Fruit fly (Drosophila melanogaster) whole organism, embryonic: ENCODE results near the gene Ice2.

Source experiments
- Asciz ChIP-seq: fragments of 200-800 bp; sonication (Bioruptor generic); optimal IDR thresholded peaks from 2 replicates; lab custom pipeline; 2017; ENCODE audit warnings: missing biosample characterization, mild to moderate bottlenecking, missing genetic modification characterization, missing genetic modification reagents
- CG10565 ChIP-seq: fragments of 200-800 bp; sonication (Bioruptor generic); optimal IDR thresholded peaks from 3 replicates; lab custom pipeline; 2016; ENCODE audit warnings: missing biosample characterization, mild to moderate bottlenecking, missing genetic modification characterization
- CG10959 ChIP-seq: fragments of 200-800 bp; sonication (Bioruptor generic); IDR thresholded peaks from 2 replicates; pipeline ENCODE4 v1.3.6; 2022; ENCODE audit warnings: missing biosample characterization, missing genetic modification characterization
- CG11085 ChIP-seq: fragments of 200-800 bp; sonication (Bioruptor generic); IDR thresholded peaks from 2 replicates; pipeline ENCODE4 v1.3.6; 2022; ENCODE audit warnings: missing biosample characterization, missing genetic modification characterization
- CG11093 ChIP-seq: fragments of 200-800 bp; sonication (Bioruptor generic); IDR thresholded peaks from 3 replicates; pipeline ENCODE4 v1.3.6; 2022; ENCODE audit warnings: missing biosample characterization, missing genetic modification characterization
- CG11398 ChIP-seq: fragments of 200-800 bp; sonication (Bioruptor generic); optimal IDR thresholded peaks from 2 replicates; lab custom pipeline; 2016; ENCODE audit warnings: missing biosample characterization, missing genetic modification characterization
- CG12659 ChIP-seq: fragments of 200-800 bp; sonication (Bioruptor generic); optimal IDR thresholded peaks from 3 replicates; lab custom pipeline; 2017; ENCODE audit warnings: mild to moderate bottlenecking, missing biosample characterization, missing genetic modification reagents, missing genetic modification characterization
- CG14050 ChIP-seq: fragments of 200-800 bp; sonication (Bioruptor generic); IDR thresholded peaks from 3 replicates; pipeline ENCODE4 v1.3.6; 2022; ENCODE audit warnings: missing biosample characterization, missing genetic modification characterization
- CG1529 ChIP-seq: fragments of 200-800 bp; sonication (Bioruptor generic); optimal IDR thresholded peaks from 3 replicates; lab custom pipeline; 2018; ENCODE audit warnings: missing biosample characterization, missing genetic modification characterization
- CG17802 ChIP-seq: fragments of 200-800 bp; sonication (Bioruptor generic); optimal IDR thresholded peaks from 2 replicates; lab custom pipeline; 2018; ENCODE audit warnings: missing biosample characterization, mild to moderate bottlenecking, missing genetic modification characterization, moderate library complexity
- CG2202 ChIP-seq: fragments of 200-800 bp; sonication (Bioruptor generic); optimal IDR thresholded peaks from 2 replicates; lab custom pipeline; 2018; ENCODE audit warnings: missing biosample characterization, mild to moderate bottlenecking, missing genetic modification characterization
- CG32772 ChIP-seq: fragments of 200-800 bp; sonication (Bioruptor generic); IDR thresholded peaks from 2 replicates; pipeline ENCODE4 v1.3.6; 2022; ENCODE audit warnings: missing biosample characterization, missing genetic modification characterization
- CG33213 ChIP-seq: fragments of 200-800 bp; sonication (Bioruptor generic); optimal IDR thresholded peaks from 3 replicates; lab custom pipeline; 2016; ENCODE audit warnings: missing biosample characterization, missing genetic modification characterization
- CG33557 ChIP-seq: fragments of 200-800 bp; sonication (Bioruptor generic); optimal IDR thresholded peaks from 2 replicates; lab custom pipeline; 2019; ENCODE audit warnings: missing biosample characterization, mild to moderate bottlenecking, missing genetic modification characterization, moderate library complexity
- CG34422 ChIP-seq: fragments of 200-800 bp; sonication (Bioruptor generic); IDR thresholded peaks from 3 replicates; pipeline ENCODE4 v1.3.6; 2022; ENCODE audit warnings: missing biosample characterization, missing genetic modification characterization
- CG3726 ChIP-seq: fragments of 200-800 bp; sonication (Bioruptor generic); IDR thresholded peaks from 3 replicates; pipeline ENCODE4, ENCODE4 v1.3.6; 2022; ENCODE audit warnings: missing biosample characterization, missing genetic modification characterization
- CG3838 ChIP-seq: fragments of 200-800 bp; sonication (Bioruptor generic); optimal IDR thresholded peaks from 3 replicates; lab custom pipeline; 2016; ENCODE audit warnings: missing biosample characterization, missing genetic modification characterization
- CG6689 ChIP-seq: fragments of 200-800 bp; sonication (Bioruptor generic); IDR thresholded peaks from 2 replicates; pipeline ENCODE4 v1.3.6; 2022; ENCODE audit warnings: missing biosample characterization, missing genetic modification characterization
- CG8388 ChIP-seq: fragments of 200-800 bp; sonication (Bioruptor generic); optimal IDR thresholded peaks from 2 replicates; lab custom pipeline; 2019; ENCODE audit warnings: missing biosample characterization, mild to moderate bottlenecking, missing genetic modification characterization, moderate library complexity
- E2f2 ChIP-seq: fragments of 200-800 bp; sonication (Bioruptor generic); IDR thresholded peaks from 2 replicates; pipeline ENCODE4 v1.3.6; 2022; ENCODE audit warnings: missing biosample characterization, missing genetic modification characterization
- Eip74EF ChIP-seq, 2 experiments: fragments of 200-800 bp in 1 of 2; fragments of >200 bp in 1 of 2; sonication (Bioruptor generic) in 1 of 2; optimal IDR thresholded peaks; 2 replicates each; lab custom pipeline; 2017 to 2019; ENCODE audit warnings: missing biosample characterization in 2 of 2, missing genetic modification characterization in 2 of 2, mild to moderate bottlenecking in 1 of 2, moderate library complexity in 1 of 2
- GATAe ChIP-seq: fragments of 200-800 bp; sonication (Bioruptor generic); conservative IDR thresholded peaks from 2 replicates; pipeline ENCODE4 v1.3.6; 2022; ENCODE audit warnings: missing biosample characterization, missing genetic modification characterization
- Hmr ChIP-seq: fragments of 200-800 bp; sonication (Bioruptor generic); optimal IDR thresholded peaks from 3 replicates; lab custom pipeline; 2017; ENCODE audit warnings: mild to moderate bottlenecking, missing biosample characterization, missing genetic modification reagents, missing genetic modification characterization
- Hsf ChIP-seq: fragments of 200-800 bp; sonication (Bioruptor generic); optimal IDR thresholded peaks from 3 replicates; lab custom pipeline; 2016; ENCODE audit warnings: missing biosample characterization, missing genetic modification characterization
- Jarid2 ChIP-seq: fragments of 200-800 bp; sonication (Bioruptor generic); optimal IDR thresholded peaks from 3 replicates; lab custom pipeline; 2017; ENCODE audit warnings: mild to moderate bottlenecking, missing biosample characterization, missing genetic modification reagents, missing genetic modification characterization
- MTF-1 ChIP-seq: fragments of 200-800 bp; sonication (Bioruptor generic); optimal IDR thresholded peaks from 2 replicates; lab custom pipeline; 2018; ENCODE audit warnings: missing biosample characterization, mild to moderate bottlenecking, missing genetic modification characterization, borderline replicate concordance
- ash1 ChIP-seq: fragments of 200-800 bp; sonication (Bioruptor generic); optimal IDR thresholded peaks from 2 replicates; lab custom pipeline; 2018; ENCODE audit warnings: missing biosample characterization, mild to moderate bottlenecking, missing genetic modification characterization
- bigmax ChIP-seq: fragments of 200-800 bp; sonication (Bioruptor generic); optimal IDR thresholded peaks from 2 replicates; lab custom pipeline; 2018; ENCODE audit warnings: missing biosample characterization, mild to moderate bottlenecking, missing genetic modification characterization
- br ChIP-seq: fragments of >200 bp; optimal IDR thresholded peaks from 2 replicates; lab custom pipeline; 2017
- btn ChIP-seq: fragments of 200-800 bp; sonication (Bioruptor generic); optimal IDR thresholded peaks from 2 replicates; lab custom pipeline; 2016; ENCODE audit warnings: missing biosample characterization, missing genetic modification characterization
- cas ChIP-seq: fragments of 200-800 bp; sonication (Bioruptor generic); IDR thresholded peaks from 2 replicates; pipeline ENCODE4 v1.3.6; 2022; ENCODE audit warnings: missing biosample characterization, missing genetic modification characterization
- chif ChIP-seq, 2 experiments: fragments of 200-800 bp; sonication (Bioruptor generic); optimal IDR thresholded peaks; 3 replicates each; lab custom pipeline; 2016; ENCODE audit warnings: missing biosample characterization in 2 of 2, missing genetic modification characterization in 2 of 2
- corto ChIP-seq: fragments of 200-800 bp; sonication (Bioruptor generic); optimal IDR thresholded peaks from 2 replicates; lab custom pipeline; 2016; ENCODE audit warnings: missing biosample characterization, mild to moderate bottlenecking, missing genetic modification characterization, moderate library complexity
- danr ChIP-seq: fragments of 200-800 bp; sonication (Bioruptor generic); IDR thresholded peaks from 2 replicates; pipeline ENCODE4 v1.3.6; 2022; ENCODE audit warnings: missing biosample characterization, missing genetic modification characterization
- eyg ChIP-seq: fragments of 200-800 bp; sonication (Bioruptor generic); optimal IDR thresholded peaks from 3 replicates; lab custom pipeline; 2016; ENCODE audit warnings: missing biosample characterization, missing genetic modification characterization
- ftz-f1 ChIP-seq: fragments of 200-800 bp; sonication (Bioruptor generic); optimal IDR thresholded peaks from 2 replicates; lab custom pipeline; 2016; ENCODE audit warnings: missing biosample characterization, missing genetic modification characterization
- h ChIP-seq: fragments of >200 bp; optimal IDR thresholded peaks from 2 replicates; lab custom pipeline; 2017
- hbn ChIP-seq: fragments of 200-800 bp; sonication (Bioruptor generic); IDR thresholded peaks from 2 replicates; pipeline ENCODE4 v1.3.6; 2022; ENCODE audit warnings: missing biosample characterization, missing genetic modification characterization; ENCODE audit not compliant: partially characterized antibody
- lab ChIP-seq: fragments of 200-800 bp; sonication (Bioruptor generic); optimal IDR thresholded peaks from 3 replicates; lab custom pipeline; 2017; ENCODE audit warnings: missing biosample characterization, missing genetic modification characterization, mild to moderate bottlenecking, moderate library complexity, missing genetic modification reagents
- lola ChIP-seq, 3 experiments: fragments of >200 bp in 2 of 3; fragments of 200-800 bp in 1 of 3; sonication (Bioruptor generic) in 1 of 3; optimal IDR thresholded peaks; 2 replicates each; lab custom pipeline; 2017 to 2019; ENCODE audit warnings: missing biosample characterization in 3 of 3, missing genetic modification characterization in 3 of 3, mild to moderate bottlenecking in 1 of 3, moderate library complexity in 1 of 3
- pho ChIP-seq: fragments of 200-800 bp; sonication (Bioruptor generic); optimal IDR thresholded peaks from 2 replicates; lab custom pipeline; 2016; ENCODE audit warnings: missing biosample characterization, missing genetic modification characterization
- pros ChIP-seq: fragments of 200-800 bp; sonication (Bioruptor generic); optimal IDR thresholded peaks from 3 replicates; lab custom pipeline; 2019; ENCODE audit warnings: missing biosample characterization, mild to moderate bottlenecking, missing genetic modification characterization, moderate library complexity
- row ChIP-seq: fragments of 200-800 bp; sonication (Bioruptor generic); IDR thresholded peaks from 3 replicates; pipeline ENCODE4 v1.3.6; 2022; ENCODE audit warnings: missing biosample characterization, missing genetic modification characterization
- run ChIP-seq: fragments of 200-800 bp; sonication (Bioruptor generic); optimal IDR thresholded peaks from 3 replicates; lab custom pipeline; 2018; ENCODE audit warnings: missing biosample characterization, mild to moderate bottlenecking, missing genetic modification characterization
- slp2 ChIP-seq: fragments of 200-800 bp; sonication (Bioruptor generic); optimal IDR thresholded peaks from 2 replicates; lab custom pipeline; 2016; ENCODE audit warnings: missing biosample characterization, missing genetic modification characterization
- sob ChIP-seq: fragments of 200-800 bp; sonication (Bioruptor generic); IDR thresholded peaks from 2 replicates; pipeline ENCODE4 v1.3.6; 2022; ENCODE audit warnings: missing biosample characterization, missing genetic modification characterization
- tna ChIP-seq: fragments of 200-800 bp; sonication (Bioruptor generic); IDR thresholded peaks from 2 replicates; pipeline ENCODE4 v1.3.6; 2022; ENCODE audit warnings: missing biosample characterization, missing genetic modification characterization; ENCODE audit not compliant: partially characterized antibody
- wor ChIP-seq: fragments of 200-800 bp; sonication (Bioruptor generic); IDR thresholded peaks from 2 replicates; pipeline ENCODE4 v1.3.6; 2022; ENCODE audit warnings: missing biosample characterization, missing genetic modification characterization
- zen2 ChIP-seq: fragments of 200-800 bp; sonication (Bioruptor generic); IDR thresholded peaks from 3 replicates; pipeline ENCODE4 v1.3.6; 2022; ENCODE audit warnings: missing biosample characterization, missing genetic modification characterization; ENCODE audit not compliant: partially characterized antibody

Gene Ice2

dm6 chr3R:21101453-21102214 is 28.4 kb upstream of the Ice2 start, which contains the start of the genes CG7044 and Tbc1d22 (continued):
- TF ChIP-seq Jarid2 (GFP tag; lab: Kevin White, UChicago) (no peak), CG11398 (GFP tag; lab: Kevin White, UChicago) (no peak), CG14050 (GFP tag; lab: Robert Waterston, UW) (no peak), corto (GFP tag; lab: Kevin White, UChicago) (no peak), MTF-1 (GFP tag; lab: Kevin White, UChicago) (no peak), wor (GFP tag; lab: Robert Waterston, UW) (peak; percentile 14; the same call in 1 of the 2 replicates), zen2 (GFP tag; lab: Robert Waterston, UW) (no peak; the same call in 2 of the 3 replicates), CG2202 (tag; lab: Kevin White, UChicago) (no peak), GATAe (GFP tag; lab: Robert Waterston, UW) (no peak), ftz-f1 (GFP tag; lab: Kevin White, UChicago) (no peak), bigmax (no peak), Hmr (no peak), CG32772 (GFP tag; lab: Robert Waterston, UW) (no peak; the same call in 1 of the 2 replicates), Asciz (GFP tag; lab: Kevin White, UChicago) (no peak), Hsf (GFP tag; lab: Kevin White, UChicago) (peak; percentile 51), pros (GFP tag; lab: Kevin White, UChicago) (no peak), pho (peak; percentile 33), CG1529 (GFP tag; lab: Kevin White, UChicago) (no peak), CG8388 (GFP tag; lab: Kevin White, UChicago) (peak; percentile 10), hbn (GFP tag; lab: Robert Waterston, UW) (0 out of 2 replicates have a peak, but pooled peaks have one; percentile 13), CG34422 (no peak; the same call in 2 of the 3 replicates), CG11085 (GFP tag; lab: Robert Waterston, UW) (no peak), CG33213 (GFP tag; lab: Kevin White, UChicago) (no peak), cas (GFP tag; lab: Robert Waterston, UW) (no peak), CG10565 (GFP tag; lab: Kevin White, UChicago) (no peak), br (lab: Kevin White, UChicago) (no peak), lab (GFP tag; lab: Kevin White, UChicago) (no peak), CG3838 (GFP tag; lab: Kevin White, UChicago) (no peak), danr (GFP tag; lab: Robert Waterston, UW) (no peak), chif (GFP tag; optimal IDR thresholded peaks at IDR 0.05; lab: Kevin White, UChicago) (peak in 1 of 2 experiments; percentile 20), run (tag; lab: Kevin White, UChicago) (no peak), CG12659 (GFP tag; lab: Kevin White, UChicago) (peak; percentile 75), CG3726 (GFP tag; lab: Robert Waterston, UW) (no peak), h (lab: Kevin White, UChicago) (no peak), CG17802 (tag; lab: Kevin White, UChicago) (no peak), Eip74EF (GFP tag; optimal IDR thresholded peaks at IDR 0.05; lab: Kevin White, UChicago) (no peak), CG10959 (GFP tag; lab: Robert Waterston, UW) (0 out of 2 replicates have a peak, but pooled peaks have one; percentile 10), btn (GFP tag; lab: Kevin White, UChicago) (no peak), lola (GFP tag; optimal IDR thresholded peaks at IDR 0.05; lab: Kevin White, UChicago) (peak in 1 of 3 experiments; percentile 72), tna (GFP tag; lab: Robert Waterston, UW) (no peak), row (GFP tag; lab: Robert Waterston, UW) (peak; percentile 91), E2f2 (peak; percentile 27; the same call in 1 of the 2 replicates), CG6689 (peak; percentile 50; the same call in 1 of the 2 replicates), sob (no peak), CG11093 (GFP tag; lab: Robert Waterston, UW) (no peak), eyg (no peak), ash1 (no peak), slp2 (GFP tag; lab: Kevin White, UChicago) (peak; percentile 46), CG33557 (GFP tag; lab: Kevin White, UChicago) (peak; percentile 19)
